Worm (Caenorhabditis elegans) whole organism, L4 larva: ENCODE data around the gene Y46G5A.20.

Source experiments
- F10B5.3 ChIP-seq: sonication (generic microtip); optimal IDR thresholded peaks from 2 replicates; lab custom pipeline; 2016; ENCODE audit warnings: mild to moderate bottlenecking, missing genetic modification characterization, missing compliant biosample characterization
- F26F4.8 ChIP-seq: fragments of 200-800 bp; sonication (Bioruptor generic); conservative IDR thresholded peaks from 2 replicates; pipeline ENCODE4 v1.3.6; 2022; ENCODE audit warnings: missing genetic modification characterization, missing compliant biosample characterization
- F37D6.2 ChIP-seq: sonication (generic microtip); optimal IDR thresholded peaks from 2 replicates; lab custom pipeline; 2016; ENCODE audit warnings: mild to moderate bottlenecking, missing genetic modification characterization, missing compliant biosample characterization
- Y75B8A.6 ChIP-seq: fragments of 200-800 bp; sonication (Bioruptor generic); IDR thresholded peaks from 2 replicates; pipeline ENCODE4 v1.3.6; 2022; ENCODE audit warnings: missing genetic modification reagents, missing genetic modification characterization, missing compliant biosample characterization
- ama-1 ChIP-seq: fragments of 150-350 bp; optimal IDR thresholded peaks from 2 replicates; lab custom pipeline; 2014; ENCODE audit warnings: inconsistent platforms, mixed read lengths
- arid-1 ChIP-seq: fragments of 200-800 bp; sonication (Bioruptor generic); conservative IDR thresholded peaks from 2 replicates; pipeline ENCODE4 v1.3.6; 2022; ENCODE audit warnings: missing genetic modification reagents, missing genetic modification characterization, missing compliant biosample characterization
- ceh-20 ChIP-seq: fragments of 200-800 bp; sonication (Bioruptor generic); IDR thresholded peaks from 2 replicates; pipeline ENCODE4 v1.3.6; 2022; ENCODE audit warnings: missing genetic modification reagents, missing genetic modification characterization, missing compliant biosample characterization
- ceh-62 ChIP-seq: sonication (generic microtip); optimal IDR thresholded peaks from 2 replicates; lab custom pipeline; 2017; ENCODE audit warnings: missing biosample characterization, missing genetic modification characterization
- ceh-82 ChIP-seq: sonication (generic microtip); optimal IDR thresholded peaks from 2 replicates; lab custom pipeline; 2017; ENCODE audit warnings: missing biosample characterization, missing genetic modification characterization
- ctbp-1 ChIP-seq: fragments of 200-800 bp; sonication (Bioruptor generic); IDR thresholded peaks from 2 replicates; pipeline ENCODE4 v1.3.6; 2022; ENCODE audit warnings: missing genetic modification reagents, missing genetic modification characterization, missing compliant biosample characterization
- daf-19 ChIP-seq: fragments of 200-800 bp; sonication (Bioruptor generic); conservative IDR thresholded peaks from 2 replicates; pipeline ENCODE4 v1.3.6; 2022; ENCODE audit warnings: missing genetic modification characterization, missing compliant biosample characterization
- daf-8 ChIP-seq: fragments of 200-800 bp; sonication (Bioruptor generic); IDR thresholded peaks from 2 replicates; pipeline ENCODE4 v1.3.6; 2022; ENCODE audit warnings: missing genetic modification characterization, missing compliant biosample characterization
- dmd-6 ChIP-seq: fragments of 200-800 bp; sonication (Bioruptor generic); IDR thresholded peaks from 2 replicates; pipeline ENCODE4 v1.3.6; 2022; ENCODE audit warnings: missing genetic modification reagents, missing genetic modification characterization, missing compliant biosample characterization
- dve-1 ChIP-seq: sonication (generic microtip); optimal IDR thresholded peaks from 2 replicates; lab custom pipeline; 2017; ENCODE audit warnings: antibody characterized with exemption, mild to moderate bottlenecking, missing genetic modification characterization, missing compliant biosample characterization; ENCODE audit not compliant: insufficient read depth
- egl-27 ChIP-seq: sonication (generic microtip); optimal IDR thresholded peaks from 3 replicates; lab custom pipeline; 2017; ENCODE audit warnings: missing biosample characterization, missing genetic modification reagents, missing genetic modification characterization
- egl-43 ChIP-seq: fragments of 200-800 bp; sonication (Bioruptor generic); IDR thresholded peaks from 2 replicates; pipeline ENCODE4 v1.3.6; 2022; ENCODE audit warnings: missing genetic modification reagents, missing genetic modification characterization, missing compliant biosample characterization
- fkh-10 ChIP-seq: fragments of 150-350 bp; optimal IDR thresholded peaks from 2 replicates; lab custom pipeline; 2014; ENCODE audit warnings: missing biosample characterization, missing genetic modification reagents, missing genetic modification characterization
- fos-1 ChIP-seq: fragments of 150-350 bp; optimal IDR thresholded peaks from 2 replicates; lab custom pipeline; 2014; ENCODE audit warnings: missing biosample characterization, missing genetic modification characterization
- gei-8 ChIP-seq: fragments of 200-800 bp; sonication (Bioruptor generic); optimal IDR thresholded peaks from 2 replicates; lab custom pipeline; 2018; ENCODE audit warnings: mild to moderate bottlenecking, missing genetic modification characterization, missing compliant biosample characterization
- hif-1 ChIP-seq, 2 experiments: sonication (generic microtip); optimal IDR thresholded peaks; 2 replicates each; lab custom pipeline; 2016 to 2017; ENCODE audit warnings: missing compliant biosample characterization in 2 of 2, missing genetic modification characterization in 2 of 2, missing genetic modification reagents in 2 of 2, missing genotype in 2 of 2, mild to moderate bottlenecking in 1 of 2
- hmg-1.1 ChIP-seq: fragments of 200-800 bp; sonication (Bioruptor generic); IDR thresholded peaks from 2 replicates; pipeline ENCODE4 v1.3.6; 2022; ENCODE audit warnings: missing genetic modification reagents, missing genetic modification characterization, missing compliant biosample characterization
- jun-1 ChIP-seq: fragments of 150-350 bp; optimal IDR thresholded peaks from 2 replicates; lab custom pipeline; 2014; ENCODE audit warnings: missing biosample characterization, missing genetic modification reagents, missing genetic modification characterization
- lin-13 ChIP-seq: fragments of 150-350 bp; optimal IDR thresholded peaks from 2 replicates; lab custom pipeline; 2014; ENCODE audit warnings: missing biosample characterization, missing genetic modification reagents, missing genetic modification characterization
- lin-15B ChIP-seq: fragments of 150-350 bp; sonication (generic microtip); optimal IDR thresholded peaks from 3 replicates; lab custom pipeline; 2014; ENCODE audit warnings: missing biosample characterization, missing genetic modification characterization
- lin-29 ChIP-seq: fragments of 200-800 bp; sonication (Bioruptor generic); IDR thresholded peaks from 2 replicates; pipeline ENCODE4 v1.3.6; 2022; ENCODE audit warnings: missing genetic modification reagents, missing genetic modification characterization, missing compliant biosample characterization
- lin-38 ChIP-seq: fragments of 200-800 bp; sonication (Bioruptor generic); IDR thresholded peaks from 2 replicates; pipeline ENCODE4 v1.3.6; 2022; ENCODE audit warnings: missing genetic modification reagents, missing genetic modification characterization, missing compliant biosample characterization
- lin-39 ChIP-seq: fragments of 150-350 bp; optimal IDR thresholded peaks from 2 replicates; lab custom pipeline; 2014; ENCODE audit warnings: missing biosample characterization, missing genetic modification reagents, missing genetic modification characterization
- madf-5 ChIP-seq, 2 experiments: fragments of 200-800 bp; sonication (Bioruptor generic); IDR thresholded peaks; 2 replicates each; pipeline ENCODE4 v1.3.6; 2022; ENCODE audit warnings: missing compliant biosample characterization in 2 of 2, missing genetic modification characterization in 2 of 2
- mdl-1 ChIP-seq, 2 experiments: fragments of 150-350 bp in 1 of 2; sonication (generic microtip) in 1 of 2; optimal IDR thresholded peaks; 2 replicates each; lab custom pipeline; 2014 to 2017; ENCODE audit warnings: missing biosample characterization in 2 of 2, missing genetic modification characterization in 2 of 2
- mdt-29 ChIP-seq: fragments of 200-800 bp; sonication (Bioruptor generic); IDR thresholded peaks from 2 replicates; pipeline ENCODE4 v1.3.6; 2022; ENCODE audit warnings: missing genetic modification reagents, missing genetic modification characterization, missing compliant biosample characterization
- mep-1 ChIP-seq: fragments of 150-350 bp; sonication (generic microtip); optimal IDR thresholded peaks from 3 replicates; lab custom pipeline; 2014; ENCODE audit warnings: missing biosample characterization, missing genetic modification characterization
- mes-2 ChIP-seq: sonication (generic microtip); optimal IDR thresholded peaks from 2 replicates; lab custom pipeline; 2016; ENCODE audit warnings: missing genotype, mild to moderate bottlenecking, missing genetic modification characterization, missing compliant biosample characterization; ENCODE audit not compliant: poor library complexity, severe bottlenecking
- nhr-237 ChIP-seq: sonication (generic microtip); optimal IDR thresholded peaks from 2 replicates; lab custom pipeline; 2017; ENCODE audit warnings: missing biosample characterization, missing genetic modification characterization
- nhr-28 ChIP-seq: fragments of 150-350 bp; optimal IDR thresholded peaks from 2 replicates; lab custom pipeline; 2014; ENCODE audit warnings: missing biosample characterization, missing genetic modification characterization
- nhr-42 ChIP-seq: fragments of 200-800 bp; sonication (Bioruptor generic); IDR thresholded peaks from 2 replicates; pipeline ENCODE4 v1.3.6; 2022; ENCODE audit warnings: missing genetic modification characterization, missing compliant biosample characterization
- nhr-48 ChIP-seq: sonication (generic microtip); optimal IDR thresholded peaks from 2 replicates; lab custom pipeline; 2016; ENCODE audit warnings: mild to moderate bottlenecking, missing genetic modification characterization, missing compliant biosample characterization
- nhr-76 ChIP-seq: fragments of 150-350 bp; optimal IDR thresholded peaks from 2 replicates; lab custom pipeline; 2014; ENCODE audit warnings: missing biosample characterization, missing genetic modification characterization
- pqm-1 ChIP-seq: sonication (generic microtip); optimal IDR thresholded peaks from 2 replicates; lab custom pipeline; 2017; ENCODE audit warnings: missing biosample characterization, missing genetic modification characterization
- saeg-2 ChIP-seq: fragments of 200-800 bp; sonication (Bioruptor generic); IDR thresholded peaks from 2 replicates; pipeline ENCODE4 v1.3.6; 2022; ENCODE audit warnings: missing genetic modification reagents, missing genetic modification characterization, missing compliant biosample characterization
- snpc-1.2 ChIP-seq: fragments of 200-800 bp; sonication (Bioruptor generic); IDR thresholded peaks from 2 replicates; pipeline ENCODE4 v1.3.6; 2022; ENCODE audit warnings: missing genetic modification reagents, missing genetic modification characterization, missing compliant biosample characterization
- snpc-4 ChIP-seq: fragments of 150-350 bp; optimal IDR thresholded peaks from 2 replicates; lab custom pipeline; 2014; ENCODE audit warnings: missing biosample characterization, missing genetic modification characterization
- spr-1 ChIP-seq: sonication (generic microtip); optimal IDR thresholded peaks from 2 replicates; lab custom pipeline; 2016; ENCODE audit warnings: mild to moderate bottlenecking, missing genetic modification characterization, missing compliant biosample characterization
- spr-3 ChIP-seq: fragments of 200-800 bp; sonication (Bioruptor generic); optimal IDR thresholded peaks from 2 replicates; lab custom pipeline; 2018; ENCODE audit warnings: mild to moderate bottlenecking, missing genetic modification characterization, missing compliant biosample characterization
- unc-39 ChIP-seq: sonication (generic microtip); optimal IDR thresholded peaks from 2 replicates; lab custom pipeline; 2017; ENCODE audit warnings: missing biosample characterization, missing genetic modification characterization
- unc-62 ChIP-seq, 3 experiments: fragments of 150-350 bp in 1 of 3; sonication (generic microtip); optimal IDR thresholded peaks in 2 of 3; peaks in 1 of 3; 1 replicate in 1 of 3; 2 replicates in 2 of 3; lab custom pipeline; 2014 to 2017; ENCODE audit warnings: missing biosample characterization in 3 of 3, missing genetic modification characterization in 3 of 3, missing genetic modification reagents in 3 of 3, missing genotype in 1 of 3
- vab-7 ChIP-seq: fragments of 200-800 bp; sonication (Bioruptor generic); IDR thresholded peaks from 2 replicates; pipeline ENCODE4 v1.3.6; 2022; ENCODE audit warnings: missing genetic modification reagents, missing genetic modification characterization, missing compliant biosample characterization
- zfp-3 ChIP-seq: fragments of 200-800 bp; sonication (Bioruptor generic); conservative IDR thresholded peaks from 2 replicates; pipeline ENCODE4 v1.3.6; 2022; ENCODE audit warnings: missing genetic modification reagents, missing genetic modification characterization, missing compliant biosample characterization
- ztf-7 ChIP-seq: fragments of 150-350 bp; optimal IDR thresholded peaks from 2 replicates; lab custom pipeline; 2014; ENCODE audit warnings: missing biosample characterization, missing genetic modification characterization

Gene Y46G5A.20

ce11 chrII:12798814-12799213 is 12.0 kb upstream of the Y46G5A.20 start (continued):
- TF ChIP-seq mdl-1 (tag; optimal IDR thresholded peaks at IDR 0.05; lab: Kevin White, UChicago) (peak; percentile 54 to 92), spr-1 (tag; lab: Kevin White, UChicago) (peak; percentile 72), ceh-62 (tag; lab: Kevin White, UChicago) (no peak), saeg-2 (peak; percentile 89), egl-43 (GFP tag; lab: Robert Waterston, UW) (peak; percentile 61), arid-1 (GFP tag; lab: Robert Waterston, UW) (peak; percentile 84), F26F4.8 (no peak), snpc-4 (tag; lab: Kevin White, UChicago) (no peak), snpc-1.2 (peak; percentile 56), unc-39 (tag; lab: Kevin White, UChicago) (no peak)

- TF ChIP-seq mdt-29 (peak; percentile 56; the same call in 1 of the 2 replicates), ctbp-1 (GFP tag; lab: Robert Waterston, UW) (0 out of 2 replicates have a peak, but pooled peaks have one; percentile 8), mes-2 (no peak), nhr-28 (tag; lab: Kevin White, UChicago) (peak; percentile 13)
- TF ChIP-seq, all 104 proteins: peak for 3
Measured at ce11 chrII:12799364-12799763, 11.4 kb upstream of the Y46G5A.20 start.

ce11 chrII:12799927-12800522 is 10.8 kb upstream of the Y46G5A.20 start:
- no peak for TF ChIP-seq lin-13 (GFP tag; lab: Kevin White, UChicago)
- no peak for TF ChIP-seq egl-27
- peak; percentile 46 for TF ChIP-seq mep-1 (tag; lab: Kevin White, UChicago)
- TF ChIP-seq lin-38 (GFP tag; lab: Robert Waterston, UW) = peak; percentile 97
- no peak for TF ChIP-seq unc-62 (GFP tag; optimal IDR thresholded peaks at IDR 0.05 in 1 of 2; lab: Kevin White, UChicago)
- no peak for TF ChIP-seq unc-62 (tag; optimal IDR thresholded peaks at IDR 0.05; lab: Kevin White, UChicago)
- no peak for TF ChIP-seq fkh-10 (GFP tag; lab: Kevin White, UChicago)
- no peak for TF ChIP-seq ceh-20 (GFP tag; lab: Robert Waterston, UW)
- TF ChIP-seq zfp-3 (GFP tag; lab: Robert Waterston, UW) = no peak
- TF ChIP-seq Y75B8A.6 (GFP tag; lab: Robert Waterston, UW) = no peak
- 0 out of 2 replicates have a peak, but pooled peaks have one; percentile 24 for TF ChIP-seq hmg-1.1 (GFP tag; lab: Robert Waterston, UW)
- TF ChIP-seq pqm-1 (tag; lab: Kevin White, UChicago) = no peak
- no peak for TF ChIP-seq hif-1 (tag; optimal IDR thresholded peaks at IDR 0.05; lab: Kevin White, UChicago)
- no peak for TF ChIP-seq F37D6.2
- no peak for TF ChIP-seq fos-1
- TF ChIP-seq ceh-82 = no peak
- TF ChIP-seq ama-1 (lab: Kevin White, UChicago) = peak; percentile 4
- no peak for TF ChIP-seq nhr-42 (GFP tag; lab: Robert Waterston, UW)
- TF ChIP-seq lin-15B (tag; lab: Kevin White, UChicago) = no peak
- no peak for TF ChIP-seq nhr-237 (tag; lab: Kevin White, UChicago)
- no peak for TF ChIP-seq lin-29 (GFP tag; lab: Robert Waterston, UW)
- no peak for TF ChIP-seq jun-1 (tag; lab: Kevin White, UChicago)
- no peak for TF ChIP-seq gei-8 (GFP tag; lab: Kevin White, UChicago)
- no peak for TF ChIP-seq nhr-48 (tag; lab: Kevin White, UChicago)
- TF ChIP-seq F10B5.3 = no peak
- peak; percentile 44 for TF ChIP-seq dmd-6 (GFP tag; lab: Robert Waterston, UW)
- no peak for TF ChIP-seq spr-3 (GFP tag; lab: Kevin White, UChicago)
- TF ChIP-seq nhr-76 (tag; lab: Kevin White, UChicago) = no peak
- no peak for TF ChIP-seq vab-7 (GFP tag; lab: Robert Waterston, UW)
- no peak for TF ChIP-seq daf-8 (GFP tag; lab: Robert Waterston, UW)
- TF ChIP-seq dve-1 (tag; lab: Kevin White, UChicago) = no peak
- TF ChIP-seq lin-39 (tag; lab: Kevin White, UChicago) = no peak
- TF ChIP-seq daf-19 (GFP tag; lab: Robert Waterston, UW) = no peak
- no peak for TF ChIP-seq madf-5 (GFP tag; IDR thresholded peaks at IDR 0.05; lab: Robert Waterston, UW)
- no peak for TF ChIP-seq ztf-7 (tag; lab: Kevin White, UChicago)
- no peak for TF ChIP-seq spr-1 (tag; lab: Kevin White, UChicago)
